Fruit fly (Drosophila melanogaster): ENCODE data around the gene CG3556.

DNA sequence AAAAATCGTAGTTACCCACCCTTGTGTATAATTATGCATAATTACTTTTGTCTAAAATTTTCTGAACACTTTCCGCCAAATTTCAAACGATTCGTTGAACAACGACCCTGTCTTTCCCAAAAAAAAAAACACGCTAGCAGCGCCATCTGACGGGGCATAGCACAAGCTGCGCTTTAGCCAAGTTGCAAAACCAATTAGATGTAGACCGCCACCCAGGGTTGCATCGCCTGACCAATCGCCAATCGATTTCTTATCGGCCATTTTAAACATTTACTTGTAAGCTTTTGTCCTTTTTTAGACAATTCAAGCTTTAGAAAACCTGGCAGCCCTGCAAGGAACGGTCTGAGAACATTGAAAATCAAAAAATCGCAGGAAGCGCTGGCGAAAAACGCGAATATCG, at the start of gene CG3556:
- no peak for TF ChIP-seq psq (GFP tag; optimal IDR thresholded peaks at IDR 0.05)
- no peak for TF ChIP-seq Abd-B (GFP tag; optimal IDR thresholded peaks at IDR 0.05)

All from whole organism, wandering third instar larva.